Worm (Caenorhabditis elegans) whole organism, L1 larva: ENCODE results near the gene srp-2.

Source experiments
- aha-1 ChIP-seq: fragments of 150-350 bp; optimal IDR thresholded peaks from 2 replicates; lab custom pipeline; 2014; ENCODE audit warnings: missing biosample characterization, missing genetic modification characterization
- ceh-8 ChIP-seq: fragments of 200-800 bp; sonication (Bioruptor generic); optimal IDR thresholded peaks from 2 replicates; lab custom pipeline; 2018; ENCODE audit warnings: mild to moderate bottlenecking, missing genetic modification characterization, moderate library complexity, missing compliant biosample characterization
- lsy-2 ChIP-seq, 2 experiments: fragments of 150-350 bp; optimal IDR thresholded peaks; 2 replicates each; lab custom pipeline; 2014; ENCODE audit warnings: missing biosample characterization in 2 of 2, missing genetic modification characterization in 2 of 2
- mdl-1 ChIP-seq, 2 experiments: fragments of 150-350 bp; optimal IDR thresholded peaks; 2 replicates each; lab custom pipeline; 2014 to 2017; ENCODE audit warnings: missing biosample characterization in 2 of 2, missing genetic modification characterization in 2 of 2, inconsistent platforms in 1 of 2
- nhr-28 ChIP-seq: fragments of 150-350 bp; optimal IDR thresholded peaks from 2 replicates; lab custom pipeline; 2014; ENCODE audit warnings: missing biosample characterization, missing genetic modification characterization
- nhr-77 ChIP-seq: fragments of 150-350 bp; optimal IDR thresholded peaks from 2 replicates; lab custom pipeline; 2014; ENCODE audit warnings: missing biosample characterization, missing genetic modification characterization
- unc-62 ChIP-seq: fragments of 150-350 bp; optimal IDR thresholded peaks from 2 replicates; lab custom pipeline; 2014; ENCODE audit warnings: missing biosample characterization, missing genetic modification reagents, missing genetic modification characterization
- ztf-11 ChIP-seq, 2 experiments: sonication (generic microtip); optimal IDR thresholded peaks; 2 replicates each; lab custom pipeline; 2016 to 2017; ENCODE audit warnings: missing genetic modification characterization in 2 of 2, missing biosample characterization in 1 of 2, missing compliant biosample characterization in 1 of 2

ce11 chrV:726573-727483 lies 35.6 kb upstream of the srp-2 start:
- TF ChIP-seq nhr-77 (tag; lab: Kevin White, UChicago) (no peak), aha-1 (tag; lab: Kevin White, UChicago) (no peak), ceh-8 (GFP tag; lab: Kevin White, UChicago) (no peak), unc-62 (GFP tag; lab: Kevin White, UChicago) (no peak), ztf-11 (tag; optimal IDR thresholded peaks at IDR 0.05; lab: Kevin White, UChicago) (no peak), mdl-1 (tag; optimal IDR thresholded peaks at IDR 0.05; lab: Kevin White, UChicago) (no peak), nhr-28 (tag; lab: Kevin White, UChicago) (no peak), lsy-2 (tag; optimal IDR thresholded peaks at IDR 0.05; lab: Kevin White, UChicago) (peak in 1 of 2 experiments; percentile 25)
